Worm (Caenorhabditis elegans): ENCODE measurements around the gene F43D2.7.
A peak's percentile ranks its signal among the peaks of the same experiment; 100 is the strongest.

- TF ChIP-seq nhr-28 (tag; optimal IDR thresholded peaks at IDR 0.05) = peak; percentile 61
- TF ChIP-seq ceh-82 (tag; optimal IDR thresholded peaks at IDR 0.05) = peak; percentile 72
- no peak for TF ChIP-seq aly-2 (tag; optimal IDR thresholded peaks at IDR 0.05)
- TF ChIP-seq elt-3 (tag; optimal IDR thresholded peaks at IDR 0.05) = peak in 1 of 3 experiments; percentile 52
- peak; percentile 100 for TF ChIP-seq lin-15B (tag; optimal IDR thresholded peaks at IDR 0.05)
- peak; percentile 66 for TF ChIP-seq zag-1 (tag; optimal IDR thresholded peaks at IDR 0.05)
- no peak for TF ChIP-seq nhr-12 (tag; optimal IDR thresholded peaks at IDR 0.05)
- peak in 1 of 2 experiments; percentile 82 for TF ChIP-seq eor-1 (tag; optimal IDR thresholded peaks at IDR 0.05)
- peak; percentile 91 for TF ChIP-seq ama-1 (optimal IDR thresholded peaks at IDR 0.05)
- TF ChIP-seq lin-39 (tag; optimal IDR thresholded peaks at IDR 0.05) = peak; percentile 93
These were observed 45.6 kb upstream of the F43D2.7 start, which contains the start of gene C47E8.4 for ce11 chrV:14685435-14686058.

Data from whole organism, L3 larva.